Fruit fly (Drosophila melanogaster) whole organism, prepupa: Measurements from ENCODE around the gene CG34324.

Source experiments
- CG10631 ChIP-seq: fragments of 200-800 bp; sonication (Bioruptor generic); optimal IDR thresholded peaks from 2 replicates; lab custom pipeline; 2016; ENCODE audit warnings: missing biosample characterization, missing genetic modification characterization
- CG10669 ChIP-seq: fragments of 200-800 bp; sonication (Bioruptor generic); optimal IDR thresholded peaks from 3 replicates; lab custom pipeline; 2018; ENCODE audit warnings: missing biosample characterization, mild to moderate bottlenecking, missing genetic modification characterization, moderate library complexity
- CG11294 ChIP-seq: fragments of 200-800 bp; sonication (Bioruptor generic); IDR thresholded peaks from 2 replicates; pipeline ENCODE4 v1.3.6; 2022; ENCODE audit warnings: missing biosample characterization, missing genetic modification characterization
- CG11902 ChIP-seq: fragments of 200-800 bp; sonication (Bioruptor generic); optimal IDR thresholded peaks from 3 replicates; lab custom pipeline; 2016; ENCODE audit warnings: missing biosample characterization, missing genetic modification characterization
- CG15336 ChIP-seq: fragments of 200-800 bp; sonication (Bioruptor generic); IDR thresholded peaks from 2 replicates; pipeline ENCODE4 v1.3.6; 2022; ENCODE audit warnings: missing biosample characterization, missing genetic modification characterization
- CG1621 ChIP-seq: fragments of 200-800 bp; sonication (Bioruptor generic); optimal IDR thresholded peaks from 3 replicates; lab custom pipeline; 2018; ENCODE audit warnings: missing biosample characterization, mild to moderate bottlenecking, missing genetic modification characterization
- CG3032 ChIP-seq: fragments of 200-800 bp; optimal IDR thresholded peaks from 2 replicates; lab custom pipeline; 2019; ENCODE audit warnings: missing biosample characterization, mild to moderate bottlenecking, missing genetic modification characterization, moderate library complexity
- CG31627 ChIP-seq: fragments of 200-800 bp; sonication (Bioruptor generic); optimal IDR thresholded peaks from 3 replicates; lab custom pipeline; 2016; ENCODE audit warnings: missing biosample characterization, missing genetic modification characterization
- CG32006 ChIP-seq: fragments of 200-800 bp; sonication (Bioruptor generic); optimal IDR thresholded peaks from 3 replicates; lab custom pipeline; 2017; ENCODE audit warnings: missing biosample characterization, mild to moderate bottlenecking, missing genetic modification characterization
- CG3919 ChIP-seq: fragments of 200-800 bp; sonication (Bioruptor generic); optimal IDR thresholded peaks from 3 replicates; lab custom pipeline; 2016; ENCODE audit warnings: missing biosample characterization, missing genetic modification characterization
- CG4318 ChIP-seq: fragments of 200-800 bp; sonication (Bioruptor generic); optimal IDR thresholded peaks from 3 replicates; lab custom pipeline; 2017; ENCODE audit warnings: missing biosample characterization, mild to moderate bottlenecking, missing genetic modification characterization
- CG6792 ChIP-seq: fragments of 200-800 bp; sonication (Bioruptor generic); optimal IDR thresholded peaks from 3 replicates; lab custom pipeline; 2016; ENCODE audit warnings: missing biosample characterization, missing genetic modification characterization
- CG6854 ChIP-seq: fragments of 200-800 bp; sonication (Bioruptor generic); optimal IDR thresholded peaks from 2 replicates; lab custom pipeline; 2017; ENCODE audit warnings: missing biosample characterization, mild to moderate bottlenecking, missing genetic modification characterization
- CG7368 ChIP-seq: fragments of 200-800 bp; sonication (Bioruptor generic); optimal IDR thresholded peaks from 3 replicates; lab custom pipeline; 2016; ENCODE audit warnings: missing biosample characterization, missing genetic modification characterization
- CG8119 ChIP-seq: fragments of 200-800 bp; sonication (Bioruptor generic); IDR thresholded peaks from 3 replicates; pipeline ENCODE4 v1.3.6; 2022; ENCODE audit warnings: missing biosample characterization, missing genetic modification characterization
- CG8632 ChIP-seq: fragments of 200-800 bp; sonication (Bioruptor generic); optimal IDR thresholded peaks from 3 replicates; lab custom pipeline; 2016; ENCODE audit warnings: missing biosample characterization, missing genetic modification characterization
- Eip75B ChIP-seq: fragments of 200-800 bp; sonication (Bioruptor generic); optimal IDR thresholded peaks from 3 replicates; lab custom pipeline; 2016; ENCODE audit warnings: missing biosample characterization, missing genetic modification characterization
- Eip93F ChIP-seq: fragments of 200-800 bp; sonication (Bioruptor generic); optimal IDR thresholded peaks from 2 replicates; lab custom pipeline; 2016; ENCODE audit warnings: missing biosample characterization, mild to moderate bottlenecking, missing genetic modification characterization
- Ets21C ChIP-seq: fragments of 200-800 bp; sonication (Bioruptor generic); optimal IDR thresholded peaks from 3 replicates; lab custom pipeline; 2016; ENCODE audit warnings: missing biosample characterization, missing genetic modification characterization
- Gug ChIP-seq: fragments of 200-800 bp; sonication (Bioruptor generic); IDR thresholded peaks from 2 replicates; pipeline ENCODE4 v1.3.6; 2022; ENCODE audit warnings: missing biosample characterization, missing genetic modification characterization
- Hr38 ChIP-seq: sonication (Bioruptor generic); optimal IDR thresholded peaks from 2 replicates; lab custom pipeline; 2016; ENCODE audit warnings: missing biosample characterization, missing genetic modification characterization
- Hr39 ChIP-seq: fragments of 200-800 bp; sonication (Bioruptor generic); optimal IDR thresholded peaks from 2 replicates; lab custom pipeline; 2016; ENCODE audit warnings: missing biosample characterization, missing genetic modification characterization
- Met ChIP-seq: fragments of 200-800 bp; sonication (Bioruptor generic); optimal IDR thresholded peaks from 3 replicates; lab custom pipeline; 2016; ENCODE audit warnings: missing biosample characterization, missing genetic modification characterization
- OdsH ChIP-seq: fragments of 200-800 bp; sonication (Bioruptor generic); optimal IDR thresholded peaks from 3 replicates; lab custom pipeline; 2016; ENCODE audit warnings: missing biosample characterization, missing genetic modification characterization
- Smox ChIP-seq: fragments of 200-800 bp; sonication (Bioruptor generic); optimal IDR thresholded peaks from 3 replicates; lab custom pipeline; 2016; ENCODE audit warnings: missing biosample characterization, missing genetic modification characterization
- Sox102F ChIP-seq: fragments of 200-800 bp; sonication (Bioruptor generic); optimal IDR thresholded peaks from 2 replicates; lab custom pipeline; 2016; ENCODE audit warnings: missing biosample characterization, mild to moderate bottlenecking, missing genetic modification characterization
- acj6 ChIP-seq: fragments of 200-800 bp; sonication (Bioruptor generic); optimal IDR thresholded peaks from 3 replicates; lab custom pipeline; 2016; ENCODE audit warnings: missing biosample characterization, missing genetic modification characterization
- dsx ChIP-seq: fragments of 200-800 bp; optimal IDR thresholded peaks from 3 replicates; lab custom pipeline; 2019; ENCODE audit warnings: missing biosample characterization, mild to moderate bottlenecking, missing genetic modification characterization, moderate library complexity; ENCODE audit not compliant: poor library complexity, severe bottlenecking
- fd59A ChIP-seq: fragments of 200-800 bp; sonication (Bioruptor generic); optimal IDR thresholded peaks from 2 replicates; lab custom pipeline; 2017; ENCODE audit warnings: missing biosample characterization, mild to moderate bottlenecking, missing genetic modification characterization, missing genetic modification reagents
- fd85E ChIP-seq: fragments of 200-800 bp; sonication (Bioruptor generic); optimal IDR thresholded peaks from 3 replicates; lab custom pipeline; 2016; ENCODE audit warnings: missing biosample characterization, missing genetic modification characterization
- fkh ChIP-seq: fragments of 200-800 bp; sonication (Bioruptor generic); optimal IDR thresholded peaks from 3 replicates; lab custom pipeline; 2017; ENCODE audit warnings: missing biosample characterization, mild to moderate bottlenecking, missing genetic modification characterization, moderate library complexity
- net ChIP-seq: fragments of 200-800 bp; sonication (Bioruptor generic); optimal IDR thresholded peaks from 3 replicates; lab custom pipeline; 2016; ENCODE audit warnings: missing biosample characterization, missing genetic modification characterization
- pdm3 ChIP-seq: fragments of 200-800 bp; sonication (Bioruptor generic); optimal IDR thresholded peaks from 3 replicates; lab custom pipeline; 2016; ENCODE audit warnings: missing biosample characterization, missing genetic modification characterization
- salr ChIP-seq, 2 experiments: fragments of 200-800 bp; sonication (Bioruptor generic); optimal IDR thresholded peaks; 3 replicates each; lab custom pipeline; 2016 to 2018; ENCODE audit warnings: missing biosample characterization in 2 of 2, missing genetic modification characterization in 2 of 2, mild to moderate bottlenecking in 1 of 2
- spab ChIP-seq: fragments of 200-800 bp; sonication (Bioruptor generic); optimal IDR thresholded peaks from 2 replicates; lab custom pipeline; 2017; ENCODE audit warnings: missing biosample characterization, mild to moderate bottlenecking, missing genetic modification characterization, missing genetic modification reagents
- ss ChIP-seq, 2 experiments: fragments of 200-800 bp; sonication (Bioruptor generic); optimal IDR thresholded peaks; 2 replicates in 1 of 2; 3 replicates in 1 of 2; lab custom pipeline; 2017 to 2018; ENCODE audit warnings: mild to moderate bottlenecking in 2 of 2, missing biosample characterization in 2 of 2, missing genetic modification characterization in 2 of 2, moderate library complexity in 1 of 2
- svp ChIP-seq: fragments of 200-800 bp; sonication (Bioruptor generic); peaks from one replicate; lab custom pipeline; 2016; ENCODE audit warnings: missing biosample characterization, missing genetic modification characterization
- topi ChIP-seq: fragments of 200-800 bp; sonication (Bioruptor generic); optimal IDR thresholded peaks from 3 replicates; lab custom pipeline; 2016; ENCODE audit warnings: missing biosample characterization, missing genetic modification characterization
- vri ChIP-seq: fragments of 200-800 bp; sonication (Bioruptor generic); optimal IDR thresholded peaks from 3 replicates; lab custom pipeline; 2016; ENCODE audit warnings: missing biosample characterization, mild to moderate bottlenecking, missing genetic modification characterization

The CG34324 gene

dm6 chrX:13457563-13457962, at the start of gene CG34324:
Gene CG34324, minus strand, starts transcription at chrX:13457663.
- TF ChIP-seq svp (GFP tag; lab: Kevin White, UChicago) (no peak), dsx (GFP tag; lab: Kevin White, UChicago) (no peak), topi (GFP tag; lab: Kevin White, UChicago) (no peak), CG4318 (GFP tag; lab: Kevin White, UChicago) (no peak), CG10669 (GFP tag; lab: Kevin White, UChicago) (no peak), ss (GFP tag; optimal IDR thresholded peaks at IDR 0.05; lab: Kevin White, UChicago) (no peak)

dm6 chrX:13478994-13479393, 21.5 kb upstream of the CG34324 start:
- TF ChIP-seq CG10631 (GFP tag; lab: Kevin White, UChicago) (no peak), Eip75B (GFP tag; lab: Kevin White, UChicago) (no peak), Met (GFP tag; lab: Kevin White, UChicago) (no peak), Eip93F (GFP tag; lab: Kevin White, UChicago) (no peak), CG8119 (GFP tag; lab: Robert Waterston, UW) (no peak), CG7368 (no peak), fd85E (GFP tag; lab: Kevin White, UChicago) (no peak), Ets21C (no peak), CG3032 (no peak), fd59A (GFP tag; lab: Kevin White, UChicago) (no peak), Smox (GFP tag; lab: Kevin White, UChicago) (no peak), CG1621 (tag; lab: Kevin White, UChicago) (no peak), salr (GFP tag; optimal IDR thresholded peaks at IDR 0.05; lab: Kevin White, UChicago) (no peak), pdm3 (GFP tag; lab: Kevin White, UChicago) (no peak), spab (GFP tag; lab: Kevin White, UChicago) (no peak), Gug (GFP tag; lab: Robert Waterston, UW) (no peak)

dm6 chrX:13450754-13451153, 6.7 kb downstream of the CG34324 start:
- TF ChIP-seq CG32006 (peak; percentile 46), Met (GFP tag; lab: Kevin White, UChicago) (no peak), CG3032 (no peak), Sox102F (GFP tag; lab: Kevin White, UChicago) (no peak), CG15336 (0 out of 2 replicates have a peak, but pooled peaks have one; percentile 18), acj6 (GFP tag; lab: Kevin White, UChicago) (no peak), Gug (GFP tag; lab: Robert Waterston, UW) (0 out of 2 replicates have a peak, but pooled peaks have one; percentile 8)

dm6 chrX:13447438-13447837, 10.0 kb downstream of the CG34324 start:
- TF ChIP-seq CG8119 (GFP tag; lab: Robert Waterston, UW) (0 out of 3 replicates have a peak, but pooled peaks have one; percentile 29), Gug (GFP tag; lab: Robert Waterston, UW) (peak; percentile 27; the same call in 1 of the 2 replicates), CG11294 (GFP tag; lab: Robert Waterston, UW) (peak; percentile 45), CG15336 (peak; percentile 58), CG32006 (peak; percentile 22), Hr39 (GFP tag; lab: Kevin White, UChicago) (no peak), CG3919 (no peak), CG3032 (no peak), spab (GFP tag; lab: Kevin White, UChicago) (no peak), acj6 (GFP tag; lab: Kevin White, UChicago) (no peak)

dm6 chrX:13445695-13446094, 11.8 kb downstream of the CG34324 start, which contains the start of gene Neto:
Gene Neto, plus strand, starts transcription at chrX:13445903.
- TF ChIP-seq CG15336 (no peak), CG10669 (GFP tag; lab: Kevin White, UChicago) (no peak), fkh (GFP tag; lab: Kevin White, UChicago) (no peak), CG6792 (no peak), CG11902 (GFP tag; lab: Kevin White, UChicago) (no peak), dsx (GFP tag; lab: Kevin White, UChicago) (no peak), OdsH (GFP tag; lab: Kevin White, UChicago) (no peak), vri (GFP tag; lab: Kevin White, UChicago) (no peak), Hr39 (GFP tag; lab: Kevin White, UChicago) (no peak), CG8632 (no peak), Hr38 (GFP tag; lab: Kevin White, UChicago) (no peak), net (GFP tag; lab: Kevin White, UChicago) (no peak), salr (GFP tag; optimal IDR thresholded peaks at IDR 0.05; lab: Kevin White, UChicago) (no peak), CG6854 (GFP tag; lab: Kevin White, UChicago) (no peak), CG31627 (GFP tag; lab: Kevin White, UChicago) (no peak)
